Worm (Caenorhabditis elegans) whole organism, L3 larva: ENCODE results near the gene ptr-19.

ENCODE experiments used
- ZK546.5 ChIP-seq: sonication (generic microtip); optimal IDR thresholded peaks from 2 replicates; lab custom pipeline; 2017; ENCODE audit warnings: missing biosample characterization, missing genetic modification characterization
- aly-2 ChIP-seq: fragments of 150-350 bp; optimal IDR thresholded peaks from 2 replicates; lab custom pipeline; 2014; ENCODE audit warnings: missing biosample characterization, missing genetic modification characterization
- ama-1 ChIP-seq: fragments of 150-350 bp; optimal IDR thresholded peaks from 2 replicates; lab custom pipeline; 2018
- ceh-16 ChIP-seq: sonication (generic microtip); optimal IDR thresholded peaks from 2 replicates; lab custom pipeline; 2017; ENCODE audit warnings: missing biosample characterization, missing genetic modification characterization
- ceh-28 ChIP-seq: fragments of 150-350 bp; optimal IDR thresholded peaks from 2 replicates; lab custom pipeline; 2014; ENCODE audit warnings: missing biosample characterization, missing genetic modification reagents, missing genetic modification characterization
- ceh-82 ChIP-seq: fragments of 150-350 bp; optimal IDR thresholded peaks from 2 replicates; lab custom pipeline; 2014; ENCODE audit warnings: missing biosample characterization, missing genetic modification characterization
- ceh-9 ChIP-seq: sonication (generic microtip); optimal IDR thresholded peaks from 2 replicates; lab custom pipeline; 2018; ENCODE audit warnings: missing biosample characterization, missing genetic modification characterization
- daf-12 ChIP-seq: fragments of 150-350 bp; optimal IDR thresholded peaks from 2 replicates; lab custom pipeline; 2014; ENCODE audit warnings: missing biosample characterization, missing genetic modification reagents, missing genetic modification characterization
- egl-27 ChIP-seq: sonication (generic microtip); optimal IDR thresholded peaks from 4 replicates; lab custom pipeline; 2017; ENCODE audit warnings: missing biosample characterization, missing genetic modification reagents, missing genetic modification characterization
- elt-2 ChIP-seq: sonication (generic microtip); optimal IDR thresholded peaks from 2 replicates; lab custom pipeline; 2016; ENCODE audit warnings: missing genetic modification reagents, mild to moderate bottlenecking, missing genetic modification characterization, missing compliant biosample characterization
- elt-3 ChIP-seq, 3 experiments: fragments of 150-350 bp in 1 of 3; sonication (generic microtip) in 2 of 3; optimal IDR thresholded peaks; 2 replicates in 2 of 3; 4 replicates in 1 of 3; lab custom pipeline; 2014 to 2017; ENCODE audit warnings: missing biosample characterization in 3 of 3, missing genetic modification characterization in 3 of 3
- eor-1 ChIP-seq, 2 experiments: fragments of 150-350 bp; optimal IDR thresholded peaks; 2 replicates each; lab custom pipeline; 2014 to 2018; ENCODE audit warnings: missing biosample characterization in 2 of 2, missing genetic modification characterization in 2 of 2
- fkh-10 ChIP-seq: sonication (generic microtip); optimal IDR thresholded peaks from 2 replicates; lab custom pipeline; 2017; ENCODE audit warnings: missing biosample characterization, missing genetic modification reagents, missing genetic modification characterization
- fkh-2 ChIP-seq: fragments of 150-350 bp; optimal IDR thresholded peaks from 2 replicates; lab custom pipeline; 2014; ENCODE audit warnings: missing biosample characterization, missing genetic modification reagents, missing genetic modification characterization
- fos-1 ChIP-seq: fragments of 150-350 bp; optimal IDR thresholded peaks from 2 replicates; lab custom pipeline; 2014; ENCODE audit warnings: missing biosample characterization, missing genetic modification characterization
- hmg-11 ChIP-seq: sonication (generic microtip); optimal IDR thresholded peaks from 2 replicates; lab custom pipeline; 2016; ENCODE audit warnings: missing genetic modification characterization, missing compliant biosample characterization
- lin-15B ChIP-seq: fragments of 150-350 bp; optimal IDR thresholded peaks from 2 replicates; lab custom pipeline; 2014; ENCODE audit warnings: missing biosample characterization, missing genetic modification characterization
- mdl-1 ChIP-seq: fragments of 150-350 bp; optimal IDR thresholded peaks from 2 replicates; lab custom pipeline; 2014; ENCODE audit warnings: missing biosample characterization, missing genetic modification characterization
- mml-1 ChIP-seq: fragments of 150-350 bp; sonication (generic microtip); optimal IDR thresholded peaks from 3 replicates; lab custom pipeline; 2014; ENCODE audit warnings: missing biosample characterization, missing genetic modification characterization
- nfya-1 ChIP-seq: sonication (generic microtip); optimal IDR thresholded peaks from 2 replicates; lab custom pipeline; 2017; ENCODE audit warnings: missing genetic modification characterization, mild to moderate bottlenecking, missing compliant biosample characterization, antibody characterized with exemption, moderate library complexity; ENCODE audit not compliant: insufficient read depth
- nhr-11 ChIP-seq: fragments of 150-350 bp; optimal IDR thresholded peaks from 2 replicates; lab custom pipeline; 2014; ENCODE audit warnings: missing biosample characterization, missing genetic modification characterization
- nhr-12 ChIP-seq: fragments of 150-350 bp; optimal IDR thresholded peaks from 2 replicates; lab custom pipeline; 2014; ENCODE audit warnings: missing biosample characterization, missing genetic modification characterization
- nhr-25 ChIP-seq: sonication (generic microtip); optimal IDR thresholded peaks from 2 replicates; lab custom pipeline; 2017; ENCODE audit warnings: missing biosample characterization, missing genetic modification characterization
- nhr-28 ChIP-seq: fragments of 150-350 bp; optimal IDR thresholded peaks from 2 replicates; lab custom pipeline; 2014; ENCODE audit warnings: missing biosample characterization, missing genetic modification characterization
- nhr-43 ChIP-seq: sonication (generic microtip); optimal IDR thresholded peaks from 2 replicates; lab custom pipeline; 2016; ENCODE audit warnings: mild to moderate bottlenecking, missing genetic modification characterization, missing compliant biosample characterization; ENCODE audit not compliant: poor library complexity, severe bottlenecking
- nhr-76 ChIP-seq: fragments of 150-350 bp; sonication (generic microtip); optimal IDR thresholded peaks from 5 replicates; lab custom pipeline; 2014; ENCODE audit warnings: missing biosample characterization, missing genetic modification characterization
- nhr-77 ChIP-seq: fragments of 150-350 bp; optimal IDR thresholded peaks from 2 replicates; lab custom pipeline; 2014; ENCODE audit warnings: missing biosample characterization, missing genetic modification characterization
- pha-4 ChIP-seq: fragments of 150-350 bp; optimal IDR thresholded peaks from 2 replicates; lab custom pipeline; 2014; ENCODE audit warnings: missing biosample characterization, missing genetic modification reagents, missing genetic modification characterization
- sea-2 ChIP-seq: fragments of 150-350 bp; sonication (generic microtip); optimal IDR thresholded peaks from 4 replicates; lab custom pipeline; 2014; ENCODE audit warnings: missing biosample characterization, missing genetic modification reagents, missing genetic modification characterization
- skn-1 ChIP-seq: fragments of 150-350 bp; optimal IDR thresholded peaks from 2 replicates; lab custom pipeline; 2014; ENCODE audit warnings: missing biosample characterization, missing genetic modification characterization
- snpc-4 ChIP-seq: fragments of 150-350 bp; optimal IDR thresholded peaks from 2 replicates; lab custom pipeline; 2014; ENCODE audit warnings: missing biosample characterization, missing genetic modification characterization
- tbx-2 ChIP-seq: sonication (generic microtip); optimal IDR thresholded peaks from 2 replicates; lab custom pipeline; 2016; ENCODE audit warnings: mild to moderate bottlenecking, missing genetic modification characterization, missing compliant biosample characterization
- unc-39 ChIP-seq: sonication (generic microtip); optimal IDR thresholded peaks from 4 replicates; lab custom pipeline; 2017; ENCODE audit warnings: missing biosample characterization, missing genetic modification characterization
- unc-62 ChIP-seq: fragments of 150-350 bp; sonication (generic microtip); optimal IDR thresholded peaks from 4 replicates; lab custom pipeline; 2014; ENCODE audit warnings: missing biosample characterization, missing genetic modification reagents, missing genetic modification characterization
- zag-1 ChIP-seq: fragments of 150-350 bp; optimal IDR thresholded peaks from 2 replicates; lab custom pipeline; 2014; ENCODE audit warnings: missing biosample characterization, missing genetic modification characterization

ptr-19 gene

DNA sequence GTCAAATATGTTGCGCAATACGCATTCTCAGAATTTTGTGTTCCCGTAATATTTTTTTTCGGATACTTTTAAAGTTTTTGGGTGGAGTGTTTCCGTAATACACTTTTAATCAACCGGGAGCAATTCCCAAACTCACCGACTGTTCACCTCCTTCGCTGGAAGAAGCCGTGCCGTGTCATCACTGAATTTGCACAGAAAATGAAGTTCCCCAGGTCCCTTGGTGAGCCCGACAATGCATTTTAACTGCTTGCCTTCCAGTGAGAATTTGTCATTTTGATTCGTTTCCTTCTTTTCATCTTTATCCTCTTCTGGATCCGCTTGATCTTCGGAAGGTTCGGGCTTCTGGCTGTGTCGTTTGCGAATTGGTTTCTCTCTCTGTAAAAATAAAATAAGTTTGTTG is 27.3 kb upstream of the ptr-19 start:
- no peak for TF ChIP-seq mml-1 (tag; lab: Kevin White, UChicago)
- no peak for TF ChIP-seq nfya-1 (tag; lab: Kevin White, UChicago)
- TF ChIP-seq unc-39: no peak
- no peak for TF ChIP-seq skn-1 (tag; lab: Kevin White, UChicago)
- no peak for TF ChIP-seq daf-12 (tag; lab: Kevin White, UChicago)
- no peak for TF ChIP-seq nhr-76 (tag; lab: Kevin White, UChicago)
- TF ChIP-seq ceh-16 (tag; lab: Kevin White, UChicago): no peak
- TF ChIP-seq ceh-82 (tag; lab: Kevin White, UChicago): no peak
- TF ChIP-seq nhr-43 (tag; lab: Kevin White, UChicago): no peak
- TF ChIP-seq mdl-1 (tag; lab: Kevin White, UChicago): no peak
- no peak for TF ChIP-seq zag-1
- no peak for TF ChIP-seq fkh-10 (GFP tag; lab: Kevin White, UChicago)
- TF ChIP-seq nhr-28: no peak
- TF ChIP-seq nhr-11: no peak
- TF ChIP-seq fkh-2 (tag; lab: Kevin White, UChicago): no peak
- no peak for TF ChIP-seq fos-1
- no peak for TF ChIP-seq ZK546.5 (tag; lab: Kevin White, UChicago)
- no peak for TF ChIP-seq ceh-9 (tag; lab: Kevin White, UChicago)
- no peak for TF ChIP-seq aly-2 (tag; lab: Kevin White, UChicago)

DNA sequence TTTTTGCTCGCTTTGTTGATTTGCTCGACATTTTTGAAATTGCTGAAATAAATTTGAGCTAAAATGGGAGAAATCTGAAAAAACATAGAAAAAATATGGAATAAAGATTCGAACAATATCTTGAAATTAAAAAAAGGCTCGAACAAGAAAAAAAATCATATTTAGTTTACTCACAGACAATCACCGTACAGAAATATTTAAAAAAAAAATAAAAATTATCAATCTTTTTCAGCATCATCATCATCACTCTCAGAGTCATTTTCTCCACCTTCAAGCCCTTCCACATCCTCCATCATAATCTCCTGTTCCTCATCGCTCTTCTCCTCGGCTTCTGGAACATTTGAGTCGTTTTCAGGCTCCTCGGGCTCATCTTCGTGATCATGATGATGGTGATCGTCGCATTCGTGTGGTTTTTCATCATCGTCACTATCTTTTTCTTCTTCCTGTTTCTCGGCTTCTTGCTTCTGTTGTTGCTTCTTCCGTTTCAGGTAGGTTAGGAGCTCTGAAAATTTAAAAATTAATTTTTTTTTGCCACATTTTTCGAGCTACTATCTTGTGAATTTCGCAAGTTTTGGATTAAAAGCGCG is 26.1 kb upstream of the ptr-19 start, which contains the start of gene hpl-2:
Gene hpl-2 (minus strand): TSS at position 51 of the 587 bp plus-strand sequence.
- TF ChIP-seq nhr-28 (no peak), sea-2 (GFP tag; lab: Kevin White, UChicago) (no peak), egl-27 (tag; lab: Kevin White, UChicago) (no peak), ama-1 (no peak), fkh-10 (GFP tag; lab: Kevin White, UChicago) (no peak), ceh-16 (tag; lab: Kevin White, UChicago) (no peak), ceh-9 (tag; lab: Kevin White, UChicago) (no peak), skn-1 (tag; lab: Kevin White, UChicago) (no peak), mml-1 (tag; lab: Kevin White, UChicago) (no peak), tbx-2 (tag; lab: Kevin White, UChicago) (no peak), fkh-2 (tag; lab: Kevin White, UChicago) (no peak)
- TF ChIP-seq, all 47 proteins: peak for 0

DNA sequence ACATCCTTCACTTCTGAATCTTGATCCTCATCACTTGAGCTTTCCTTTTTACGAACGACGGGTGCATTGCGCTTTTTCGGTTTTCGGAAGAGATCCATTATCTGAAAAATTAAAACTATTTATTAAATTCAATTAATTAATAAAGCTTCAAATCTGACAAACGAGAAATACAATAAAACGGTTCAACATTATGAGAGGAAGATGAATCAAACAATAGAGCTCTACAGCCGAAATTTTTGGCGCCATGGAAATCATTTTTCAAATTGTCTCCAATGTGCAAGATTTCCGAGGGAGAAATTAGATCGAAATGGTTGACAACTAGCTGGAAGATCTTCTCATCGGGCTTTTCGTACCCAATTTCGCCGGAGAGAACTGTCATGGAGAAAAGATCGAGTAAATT is 24.1 kb upstream of the ptr-19 start, which contains the start of gene rnf-113:
Gene rnf-113 (minus strand): TSS at position 101 of the 400 bp plus-strand sequence.
- TF ChIP-seq mml-1 (tag; lab: Kevin White, UChicago) (no peak), fos-1 (no peak), fkh-2 (tag; lab: Kevin White, UChicago) (no peak), tbx-2 (tag; lab: Kevin White, UChicago) (no peak), fkh-10 (GFP tag; lab: Kevin White, UChicago) (no peak), nhr-77 (tag; lab: Kevin White, UChicago) (no peak), lin-15B (tag; lab: Kevin White, UChicago) (no peak), sea-2 (GFP tag; lab: Kevin White, UChicago) (no peak), unc-62 (no peak), pha-4 (tag; lab: Kevin White, UChicago) (no peak), nfya-1 (tag; lab: Kevin White, UChicago) (no peak)

DNA sequence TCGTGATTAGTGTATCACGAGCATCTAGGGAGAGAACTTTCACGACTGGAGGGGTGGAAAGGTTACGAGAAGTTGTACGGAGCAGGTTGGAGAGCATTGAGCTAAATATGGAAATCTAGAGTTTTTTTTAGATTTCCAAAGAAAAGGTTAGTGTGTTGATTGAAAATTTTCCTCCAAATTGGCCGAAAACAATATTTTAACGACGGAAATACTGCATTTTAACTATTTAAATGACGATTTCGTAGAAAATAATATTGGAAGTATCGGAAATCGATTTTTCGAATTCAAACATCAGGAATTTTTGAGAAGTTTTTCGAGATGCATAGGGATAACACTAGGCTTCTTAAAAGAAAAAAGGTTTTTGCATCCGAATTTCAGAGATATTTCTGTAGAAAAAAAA is 23.2 kb upstream of the ptr-19 start, which contains the start of gene K01G5.10:
Gene K01G5.10 (minus strand): TSS at position 101 of the 400 bp plus-strand sequence.
- no peak for TF ChIP-seq ceh-28
- no peak for TF ChIP-seq ceh-16 (tag; lab: Kevin White, UChicago)
- no peak for TF ChIP-seq nhr-12 (tag; lab: Kevin White, UChicago)
- no peak for TF ChIP-seq nhr-76 (tag; lab: Kevin White, UChicago)
- no peak for TF ChIP-seq elt-3 (tag; optimal IDR thresholded peaks at IDR 0.05; lab: Kevin White, UChicago)
- TF ChIP-seq pha-4 (tag; lab: Kevin White, UChicago): no peak
- TF ChIP-seq eor-1 (tag; optimal IDR thresholded peaks at IDR 0.05; lab: Kevin White, UChicago): no peak
- TF ChIP-seq hmg-11: no peak
- no peak for TF ChIP-seq snpc-4
- no peak for TF ChIP-seq lin-15B (tag; lab: Kevin White, UChicago)
- TF ChIP-seq elt-2 (tag; lab: Kevin White, UChicago): no peak
- no peak for TF ChIP-seq nhr-25
- no peak for TF ChIP-seq ama-1
- TF ChIP-seq nhr-28: no peak
